Worm (Caenorhabditis elegans) whole organism, dauer: ENCODE data around the gene F58F12.3.

ENCODE experiments used
- unc-62 ChIP-seq: sonication (generic microtip); optimal IDR thresholded peaks from 2 replicates; lab custom pipeline; 2017; ENCODE audit warnings: missing biosample characterization, missing genetic modification reagents, missing genetic modification characterization

The F58F12.3 gene

DNA sequence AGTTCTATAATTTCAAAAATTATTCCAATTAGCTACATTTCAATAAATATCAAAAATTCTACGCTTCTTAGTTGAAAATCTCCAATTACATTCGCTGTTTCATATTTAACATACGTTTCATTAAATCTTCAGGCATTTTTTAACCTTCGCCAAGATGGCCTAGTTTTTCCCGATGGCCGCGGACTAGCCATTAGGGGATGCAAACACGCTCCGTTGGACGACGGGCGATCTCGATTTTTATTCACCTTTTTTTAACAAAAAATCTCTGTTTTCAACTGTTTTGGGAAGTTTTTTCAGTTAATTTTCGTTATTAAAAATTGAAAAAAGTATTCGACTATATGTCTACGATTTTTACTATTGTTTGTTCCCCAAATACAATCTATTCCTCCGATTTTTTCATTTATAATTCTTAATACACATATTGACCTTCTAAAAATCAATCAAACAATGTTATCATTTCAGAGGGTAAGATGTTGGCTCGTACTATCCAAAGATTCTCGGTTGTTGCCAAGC lies 7.9 kb downstream of the F58F12.3 start, which contains the start of gene F58F12.1:
Gene F58F12.1 (plus strand): TSS at position 463 of the 513 bp plus-strand sequence.
- TF ChIP-seq unc-62 (GFP tag; lab: Kevin White, UChicago): no peak

DNA sequence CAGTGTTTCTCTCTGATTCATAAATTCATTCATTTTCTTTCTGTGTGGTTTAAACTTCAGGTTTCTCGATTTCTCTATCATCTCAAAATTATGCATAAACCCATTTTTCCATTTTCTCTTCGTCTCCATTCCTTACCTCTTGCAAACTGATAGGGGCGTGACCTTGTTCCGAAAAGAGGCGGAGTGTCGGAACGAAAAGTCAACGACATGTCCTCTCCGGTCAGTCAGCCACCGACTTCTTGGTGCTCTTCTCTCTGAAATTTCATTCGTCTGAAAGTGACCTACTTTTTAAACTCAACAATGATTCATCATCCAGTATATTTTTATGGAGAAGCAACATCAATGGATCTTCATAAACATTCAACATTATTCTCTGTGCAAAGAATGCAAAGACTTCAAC lies 10.2 kb downstream of the F58F12.3 start, which contains the start of gene F58F12.12:
Gene F58F12.12 (plus strand): TSS at position 301 of the 400 bp plus-strand sequence.
- TF ChIP-seq unc-62 (GFP tag; lab: Kevin White, UChicago): no peak

DNA sequence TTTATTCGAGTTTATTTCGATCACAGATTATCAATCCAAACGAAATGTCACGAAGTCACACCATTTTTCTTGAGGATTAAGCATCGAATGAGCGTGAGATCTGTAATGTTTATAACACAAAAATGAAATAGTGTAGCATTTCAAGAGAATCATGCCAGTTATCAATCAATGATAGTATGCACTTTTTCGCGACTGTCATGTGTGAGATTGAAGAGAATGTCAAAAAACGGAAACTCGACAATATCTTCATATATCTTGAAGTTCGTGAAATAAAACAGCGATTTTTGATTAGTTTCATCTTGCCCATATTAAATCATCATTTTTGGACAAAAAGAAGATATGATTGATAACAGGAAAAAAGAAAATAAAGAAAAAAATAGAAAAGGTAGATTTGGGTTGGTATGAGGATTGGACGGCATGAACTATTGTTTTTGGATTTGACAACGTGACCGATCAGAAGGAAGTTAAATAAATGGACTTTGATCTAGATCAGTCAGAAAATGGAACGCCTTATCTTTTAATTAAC lies 12.0 kb downstream of the F58F12.3 start:
- TF ChIP-seq unc-62 (GFP tag; lab: Kevin White, UChicago): no peak

DNA sequence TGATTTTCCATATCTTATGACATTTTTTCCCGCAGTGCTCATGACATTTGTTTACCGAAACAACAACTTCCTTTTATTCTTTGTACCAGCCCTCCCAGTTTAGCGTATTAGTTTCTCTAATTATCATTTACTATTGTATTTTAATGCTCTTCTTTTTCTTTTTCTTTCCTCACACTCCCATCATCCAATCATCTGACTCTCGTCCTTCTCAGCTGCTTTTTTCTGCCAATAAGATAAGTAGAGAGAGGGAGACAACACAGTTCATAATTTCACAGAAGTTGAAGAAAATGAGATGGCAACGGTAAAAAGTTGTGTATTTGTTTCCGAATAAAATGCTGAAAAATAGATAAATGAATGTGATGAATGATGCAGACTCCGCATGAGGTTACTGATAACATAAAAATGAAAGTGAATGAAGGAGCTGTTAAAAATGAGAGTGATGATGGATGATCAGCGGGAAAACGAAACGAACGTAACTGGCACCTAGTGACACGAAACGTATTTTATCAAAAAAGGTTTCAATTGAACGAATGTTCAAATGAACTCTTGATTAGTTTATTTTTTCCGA lies 13.6 kb downstream of the F58F12.3 start:
- TF ChIP-seq unc-62 (GFP tag; lab: Kevin White, UChicago): no peak

DNA sequence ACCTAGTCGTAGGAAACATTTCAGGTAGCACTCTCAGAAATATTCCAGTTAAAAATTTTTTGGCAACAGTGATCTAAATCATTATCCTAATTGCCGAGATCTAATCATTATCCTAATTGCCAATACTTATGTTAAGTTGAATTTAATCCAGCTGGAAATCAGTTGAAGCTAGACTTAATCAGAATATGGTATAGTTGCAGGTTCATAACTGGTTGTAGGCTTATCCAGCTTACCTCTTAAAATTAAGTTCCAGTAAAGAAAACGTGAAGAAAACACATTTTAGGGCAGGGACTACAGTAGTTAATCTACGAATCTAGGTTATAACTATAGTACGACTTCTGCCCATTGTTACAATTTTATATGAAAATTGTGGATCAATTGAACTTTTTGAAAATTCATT lies 14.4 kb downstream of the F58F12.3 start:
- TF ChIP-seq unc-62 (GFP tag; lab: Kevin White, UChicago): no peak

DNA sequence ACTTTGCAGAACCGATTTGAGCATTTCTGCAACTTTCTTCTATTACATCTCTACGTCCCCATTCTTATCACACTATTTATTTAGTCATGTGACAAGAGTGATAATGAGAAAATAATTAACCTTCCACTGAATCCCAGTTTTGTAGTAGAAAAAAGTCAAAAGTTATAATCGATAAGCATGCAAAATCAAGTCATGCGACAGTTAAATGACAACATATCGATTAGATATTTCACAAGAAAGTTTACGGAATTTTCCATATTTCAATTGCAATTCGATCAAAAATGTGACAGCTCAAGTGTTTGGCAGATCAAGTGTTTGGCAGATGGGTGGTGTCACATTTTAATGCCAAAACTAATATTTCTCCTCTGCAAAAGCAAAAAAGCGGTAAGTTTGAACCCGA lies 16.4 kb downstream of the F58F12.3 start:
- TF ChIP-seq unc-62 (GFP tag; lab: Kevin White, UChicago): no peak

DNA sequence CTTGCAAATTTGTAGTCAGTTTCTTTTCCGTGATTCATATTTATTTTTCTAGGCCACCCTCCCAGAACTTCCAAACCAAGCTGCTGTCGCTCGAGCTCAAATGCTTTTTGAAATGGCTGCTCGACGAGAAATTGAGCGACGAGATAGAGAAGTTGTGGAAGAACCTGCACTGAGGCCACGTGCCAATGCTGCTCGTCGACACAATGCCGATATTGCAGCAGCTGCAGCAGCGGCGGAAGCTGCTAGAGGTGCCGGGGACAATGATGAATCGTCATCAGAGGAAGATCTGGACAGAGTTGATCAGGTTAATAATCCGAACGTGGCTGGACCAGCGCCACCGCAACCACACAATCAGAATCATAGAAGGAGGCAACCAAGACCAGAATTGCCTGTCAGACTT lies 17.7 kb downstream of the F58F12.3 start:
- TF ChIP-seq unc-62 (GFP tag; lab: Kevin White, UChicago): no peak

DNA sequence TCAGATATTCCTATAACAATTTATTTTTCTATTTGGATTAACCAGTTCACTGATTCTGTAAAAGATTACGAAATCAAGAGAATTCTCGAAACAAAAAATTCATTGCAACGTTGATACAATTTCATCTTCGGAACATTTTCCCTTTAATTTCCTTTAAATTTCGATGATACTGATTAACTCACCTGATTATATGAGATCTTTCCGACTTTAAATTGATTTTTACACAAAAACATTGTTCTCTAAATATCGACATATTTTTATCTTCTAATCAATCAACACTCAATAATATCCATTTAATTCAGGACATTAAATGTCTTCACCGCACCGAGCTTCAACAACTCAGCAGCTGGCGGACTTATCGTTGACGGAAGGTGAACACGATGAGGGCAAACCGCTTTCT lies 20.1 kb downstream of the F58F12.3 start, which contains the start of gene lin-23:
Gene lin-23 (plus strand): TSS at position 301 of the 400 bp plus-strand sequence.
- no peak for TF ChIP-seq unc-62 (GFP tag; lab: Kevin White, UChicago)

DNA sequence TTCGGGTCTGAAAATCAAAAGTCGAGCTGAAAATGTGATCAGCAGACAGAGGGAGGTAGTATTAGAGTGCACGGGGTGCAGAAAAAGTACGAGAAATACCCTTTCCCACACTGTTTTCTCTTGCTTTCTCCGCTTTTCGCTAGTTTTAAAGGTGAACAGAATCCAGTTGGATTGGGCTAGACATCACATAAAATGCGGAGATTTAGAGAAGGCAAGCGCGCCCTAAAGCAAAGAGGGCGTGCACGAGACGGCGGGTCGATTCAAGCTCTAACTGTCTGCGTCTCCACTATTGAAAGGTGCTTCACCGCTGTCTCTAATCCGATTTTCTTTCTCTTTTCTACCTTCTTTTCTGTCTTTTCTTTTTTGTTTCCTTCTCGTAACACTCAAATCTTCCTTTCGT lies 21.0 kb downstream of the F58F12.3 start:
- no peak for TF ChIP-seq unc-62 (GFP tag; lab: Kevin White, UChicago)

DNA sequence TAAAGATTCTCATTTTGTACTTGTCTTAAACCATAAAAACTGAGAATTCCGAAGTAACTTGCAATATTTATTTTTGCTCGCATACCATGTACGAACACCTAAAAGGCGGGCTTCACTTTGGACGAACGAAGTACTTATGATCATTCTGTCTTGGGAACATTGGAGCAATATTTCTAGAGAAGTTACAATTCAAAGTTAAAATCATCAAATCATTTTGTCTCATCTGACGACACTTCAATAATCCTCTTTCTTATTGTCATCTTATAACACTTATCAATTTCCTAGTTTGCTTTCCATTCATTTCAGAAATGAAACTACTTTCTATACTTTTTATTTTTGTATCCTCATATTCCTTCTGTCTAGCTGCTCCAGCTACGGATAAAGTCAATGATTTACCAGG lies 24.4 kb downstream of the F58F12.3 start, which contains the start of gene ctsa-4.1:
Gene ctsa-4.1 (plus strand): TSS at position 301 of the 400 bp plus-strand sequence.
- TF ChIP-seq unc-62 (GFP tag; lab: Kevin White, UChicago): no peak

DNA sequence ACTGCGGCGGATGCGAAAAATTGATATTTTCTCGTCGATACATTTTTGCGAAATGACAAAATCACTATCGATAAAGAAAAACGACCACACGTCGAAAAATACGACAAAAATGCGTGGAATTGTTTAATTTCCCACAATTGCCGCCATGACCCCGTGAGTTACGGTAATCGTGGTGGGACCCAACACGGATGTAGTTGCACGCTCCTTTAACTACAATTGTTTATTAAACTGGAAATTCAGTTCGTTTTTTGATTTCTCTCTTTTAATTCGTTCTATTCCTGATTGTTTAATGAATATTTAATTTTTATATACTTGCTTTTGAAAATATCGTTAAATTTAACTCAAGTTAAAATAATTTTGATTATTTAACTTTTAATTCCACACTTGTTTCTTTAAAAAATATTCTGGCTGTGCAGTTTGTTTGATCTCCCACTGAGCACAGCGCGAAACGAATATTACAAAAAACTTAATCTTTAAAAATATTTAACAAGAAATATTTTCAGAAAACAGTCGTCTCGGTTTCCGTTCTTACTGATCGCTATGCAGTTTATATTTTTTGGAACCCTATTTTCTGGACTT lies 25.8 kb downstream of the F58F12.3 start, which contains the start of the genes ani-2 and clec-88:
Gene ani-2 (minus strand): TSS at position 131 of the 579 bp plus-strand sequence.
Gene clec-88 (plus strand): TSS at position 486 of the 579 bp plus-strand sequence.
- no peak for TF ChIP-seq unc-62 (GFP tag; lab: Kevin White, UChicago)

DNA sequence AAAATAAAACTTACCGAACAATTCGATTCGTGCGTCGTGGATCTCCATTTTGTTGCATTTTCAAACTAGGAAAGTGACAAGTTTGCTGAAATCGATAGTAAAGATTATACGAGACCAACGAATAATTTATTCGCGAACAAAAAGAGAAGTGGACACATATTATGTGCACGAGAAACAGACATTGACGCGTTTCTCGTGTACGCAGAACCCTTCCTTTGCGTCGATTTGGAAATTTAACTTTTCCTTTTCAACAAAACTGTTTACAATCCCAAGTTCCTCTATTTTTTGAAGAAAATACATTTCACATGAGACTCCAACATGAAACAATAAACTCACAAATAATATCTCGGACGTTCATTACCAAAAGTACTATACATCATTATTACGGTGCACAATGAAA lies 30.3 kb downstream of the F58F12.3 start, which contains the start of gene K10B2.4:
Gene K10B2.4 (minus strand): TSS at position 138 of the 400 bp plus-strand sequence.
- no peak for TF ChIP-seq unc-62 (GFP tag; lab: Kevin White, UChicago)

DNA sequence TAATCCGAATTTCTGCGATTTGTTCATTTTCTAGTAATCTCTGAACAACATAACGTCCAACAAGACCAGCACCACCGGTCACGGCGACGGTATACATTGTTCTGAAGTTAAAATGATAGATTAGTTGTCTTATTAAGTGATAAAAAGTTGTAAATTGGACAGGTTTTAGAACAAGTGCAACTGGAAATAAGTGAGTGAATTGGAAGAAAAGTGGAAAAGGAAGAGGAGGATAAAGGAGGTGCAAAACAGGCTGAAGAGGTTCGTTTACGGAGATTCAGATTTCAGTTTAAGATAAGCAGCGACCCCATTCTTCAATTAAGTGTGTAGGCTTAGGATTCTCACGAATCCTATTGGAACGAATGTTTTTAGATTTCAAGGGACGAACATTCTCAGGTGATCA lies 32.2 kb downstream of the F58F12.3 start, which contains the start of gene C32D5.12:
Gene C32D5.12 (minus strand): TSS at position 101 of the 400 bp plus-strand sequence.
- no peak for TF ChIP-seq unc-62 (GFP tag; lab: Kevin White, UChicago)

DNA sequence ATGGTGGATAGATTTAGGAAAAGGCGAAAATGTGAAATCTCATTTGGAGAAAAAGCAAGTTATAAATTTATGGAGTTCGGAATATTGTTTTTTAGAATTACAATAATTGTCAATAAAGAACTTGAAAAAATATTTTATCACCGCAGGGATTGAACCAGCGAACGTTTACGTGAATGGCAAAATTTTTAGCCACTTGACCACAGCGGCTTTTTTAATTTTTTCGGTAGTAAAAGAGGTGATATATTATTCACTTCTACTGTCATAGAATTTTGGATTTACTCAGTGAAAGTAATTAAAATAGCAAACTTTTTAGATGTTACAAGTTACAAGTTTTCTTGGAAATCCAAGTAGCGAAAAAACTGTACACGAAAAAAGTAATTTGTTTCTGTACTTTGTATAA lies 32.9 kb downstream of the F58F12.3 start:
- no peak for TF ChIP-seq unc-62 (GFP tag; lab: Kevin White, UChicago)

DNA sequence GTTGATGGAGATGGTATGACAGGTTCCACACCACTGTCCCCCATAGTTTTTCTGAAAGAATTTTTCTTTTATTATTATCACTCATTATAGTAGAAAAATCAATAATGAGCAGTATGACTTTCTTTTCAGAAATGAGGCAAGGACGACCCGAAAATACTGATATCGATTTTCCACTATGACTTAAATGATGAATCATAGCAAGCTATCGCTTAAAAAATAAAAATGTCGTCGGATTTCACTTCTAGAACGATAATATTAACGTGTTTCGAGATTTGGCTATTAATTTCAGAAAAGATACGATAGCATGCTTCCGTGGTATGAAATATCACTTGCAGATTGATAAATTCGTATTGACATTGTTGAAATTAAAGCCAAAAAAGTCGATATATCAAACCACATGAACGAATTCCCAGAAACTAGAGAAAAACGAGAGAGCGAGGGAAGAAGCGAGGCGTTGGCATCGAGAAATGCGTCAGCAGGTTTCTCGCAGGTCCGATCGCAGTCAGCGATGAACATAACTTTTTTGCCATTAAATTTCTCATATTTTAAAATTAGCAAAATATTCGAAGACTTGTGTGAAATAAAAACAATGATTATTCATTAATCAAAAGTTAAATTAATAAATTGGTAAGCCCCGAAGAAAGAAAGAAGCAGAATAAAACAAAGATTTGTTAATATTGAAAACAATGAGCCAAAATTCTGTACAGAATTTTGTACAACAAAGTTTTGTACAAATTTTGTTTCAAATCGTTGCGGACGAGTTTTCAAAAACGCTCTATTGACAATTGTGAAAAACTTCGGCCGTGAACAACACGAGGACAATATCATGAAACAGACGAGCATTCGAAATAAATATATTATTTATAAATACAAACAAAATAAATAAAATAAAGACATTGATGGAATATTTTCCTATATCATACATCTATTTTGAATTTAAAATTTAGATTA lies 35.4 kb downstream of the F58F12.3 start, which contains the start of gene C32D5.11:
Gene C32D5.11 (minus strand): TSS at position 51 of the 951 bp plus-strand sequence.
- TF ChIP-seq unc-62 (GFP tag; lab: Kevin White, UChicago): no peak
